Fruit fly (Drosophila melanogaster) whole organism, embryonic: ENCODE results near the gene Ance-2.

Source experiments
- Antp ChIP-seq: fragments of 200-800 bp; sonication (Bioruptor generic); optimal IDR thresholded peaks from 3 replicates; lab custom pipeline; 2016; ENCODE audit warnings: missing biosample characterization, missing genetic modification characterization
- Atf6 ChIP-seq: fragments of 200-800 bp; sonication (Bioruptor generic); IDR thresholded peaks from 2 replicates; pipeline ENCODE4 v1.3.6; 2022; ENCODE audit warnings: missing biosample characterization, missing genetic modification characterization
- Blimp-1 ChIP-seq: fragments of 200-800 bp; sonication (Bioruptor generic); optimal IDR thresholded peaks from 3 replicates; lab custom pipeline; 2018; ENCODE audit warnings: missing biosample characterization, missing genetic modification characterization, mild to moderate bottlenecking, moderate library complexity, missing genetic modification reagents
- CG1024 ChIP-seq: fragments of 200-800 bp; sonication (Bioruptor generic); IDR thresholded peaks from 2 replicates; pipeline ENCODE4 v1.3.6; 2022; ENCODE audit warnings: missing biosample characterization, missing genetic modification characterization
- CG10267 ChIP-seq: fragments of 200-800 bp; sonication (Bioruptor generic); optimal IDR thresholded peaks from 2 replicates; lab custom pipeline; 2018; ENCODE audit warnings: missing biosample characterization, mild to moderate bottlenecking, missing genetic modification characterization, moderate library complexity
- CG10431 ChIP-seq: fragments of 200-800 bp; sonication (Bioruptor generic); optimal IDR thresholded peaks from 3 replicates; lab custom pipeline; 2018; ENCODE audit warnings: missing biosample characterization, mild to moderate bottlenecking, missing genetic modification characterization
- CG11085 ChIP-seq: fragments of 200-800 bp; sonication (Bioruptor generic); IDR thresholded peaks from 2 replicates; pipeline ENCODE4 v1.3.6; 2022; ENCODE audit warnings: missing biosample characterization, missing genetic modification characterization
- CG11456 ChIP-seq: fragments of 200-800 bp; sonication (Bioruptor generic); IDR thresholded peaks from 3 replicates; pipeline ENCODE4 v1.3.6; 2022; ENCODE audit warnings: missing biosample characterization, missing genetic modification characterization
- CG14860 ChIP-seq: fragments of 200-800 bp; sonication (Bioruptor generic); IDR thresholded peaks from 3 replicates; pipeline ENCODE4 v1.3.6; 2022; ENCODE audit warnings: missing biosample characterization, missing genetic modification characterization; ENCODE audit not compliant: partially characterized antibody
- CG1529 ChIP-seq: fragments of 200-800 bp; sonication (Bioruptor generic); optimal IDR thresholded peaks from 3 replicates; lab custom pipeline; 2018; ENCODE audit warnings: missing biosample characterization, missing genetic modification characterization
- CG16813 ChIP-seq: fragments of 200-800 bp; sonication (Bioruptor generic); IDR thresholded peaks from 3 replicates; pipeline ENCODE4 v1.3.6; 2022; ENCODE audit warnings: missing biosample characterization, missing genetic modification characterization; ENCODE audit not compliant: partially characterized antibody
- CG18262 ChIP-seq: fragments of 200-800 bp; optimal IDR thresholded peaks from 3 replicates; lab custom pipeline; 2019; ENCODE audit warnings: missing biosample characterization, mild to moderate bottlenecking, missing genetic modification characterization, moderate library complexity
- CG18476 ChIP-seq: fragments of 200-800 bp; sonication (Bioruptor generic); optimal IDR thresholded peaks from 2 replicates; lab custom pipeline; 2016; ENCODE audit warnings: missing biosample characterization, mild to moderate bottlenecking, missing genetic modification characterization
- CG32767 ChIP-seq: fragments of 200-800 bp; sonication (Bioruptor generic); IDR thresholded peaks from 2 replicates; pipeline ENCODE4 v1.3.6; 2022; ENCODE audit warnings: missing biosample characterization, missing genetic modification characterization
- CG43689 ChIP-seq: fragments of 200-800 bp; sonication (Bioruptor generic); IDR thresholded peaks from 2 replicates; pipeline ENCODE4 v1.3.6; 2022; ENCODE audit warnings: missing biosample characterization, missing genetic modification characterization
- CG6254 ChIP-seq: fragments of 200-800 bp; sonication (Bioruptor generic); optimal IDR thresholded peaks from 3 replicates; lab custom pipeline; 2017; ENCODE audit warnings: mild to moderate bottlenecking, missing biosample characterization, missing genetic modification reagents, missing genetic modification characterization
- CG6272 ChIP-seq: fragments of 200-800 bp; sonication (Bioruptor generic); IDR thresholded peaks from 2 replicates; pipeline ENCODE4 v1.3.6; 2022; ENCODE audit warnings: missing biosample characterization, missing genetic modification characterization
- CG6683 ChIP-seq: fragments of 200-800 bp; sonication (Bioruptor generic); optimal IDR thresholded peaks from 2 replicates; lab custom pipeline; 2017; ENCODE audit warnings: missing biosample characterization, mild to moderate bottlenecking, missing genetic modification characterization, missing genetic modification reagents
- CG7928 ChIP-seq: fragments of 200-800 bp; sonication (Bioruptor generic); optimal IDR thresholded peaks from 2 replicates; lab custom pipeline; 2017; ENCODE audit warnings: missing biosample characterization, mild to moderate bottlenecking, missing genetic modification characterization
- CG8924 ChIP-seq: fragments of 200-800 bp; optimal IDR thresholded peaks from 3 replicates; lab custom pipeline; 2019; ENCODE audit warnings: missing biosample characterization, mild to moderate bottlenecking, missing genetic modification characterization, moderate library complexity
- CG8944 ChIP-seq: fragments of 200-800 bp; sonication (Bioruptor generic); optimal IDR thresholded peaks from 3 replicates; lab custom pipeline; 2016; ENCODE audit warnings: missing biosample characterization, missing genetic modification characterization
- CrebB ChIP-seq: fragments of 200-800 bp; sonication (Bioruptor generic); optimal IDR thresholded peaks from 3 replicates; lab custom pipeline; 2018; ENCODE audit warnings: missing biosample characterization, mild to moderate bottlenecking, missing genetic modification characterization
- Dbx ChIP-seq: fragments of 200-800 bp; sonication (Bioruptor generic); IDR thresholded peaks from 3 replicates; pipeline ENCODE4 v1.3.6; 2022; ENCODE audit warnings: missing biosample characterization, missing genetic modification characterization
- Doc2 ChIP-seq: fragments of 200-800 bp; sonication (Bioruptor generic); IDR thresholded peaks from 2 replicates; pipeline ENCODE4 v1.3.6; 2022; ENCODE audit warnings: missing biosample characterization, missing genetic modification characterization
- E2f1 ChIP-seq: fragments of 200-800 bp; sonication (Bioruptor generic); IDR thresholded peaks from 2 replicates; pipeline ENCODE4 v1.3.6; 2022; ENCODE audit warnings: missing biosample characterization, missing genetic modification characterization
- H2.0 ChIP-seq: fragments of 200-800 bp; sonication (Bioruptor generic); IDR thresholded peaks from 2 replicates; pipeline ENCODE4 v1.3.6; 2022; ENCODE audit warnings: missing biosample characterization, missing genetic modification characterization
- Hand ChIP-seq: fragments of 200-800 bp; sonication (Bioruptor generic); optimal IDR thresholded peaks from 2 replicates; lab custom pipeline; 2017; ENCODE audit warnings: mild to moderate bottlenecking, missing biosample characterization, missing genetic modification reagents, missing genetic modification characterization
- Nf-YC ChIP-seq: fragments of 200-800 bp; optimal IDR thresholded peaks from 3 replicates; lab custom pipeline; 2019; ENCODE audit warnings: missing biosample characterization, mild to moderate bottlenecking, missing genetic modification characterization, moderate library complexity
- Taf1 ChIP-seq: fragments of 200-800 bp; sonication (Bioruptor generic); IDR thresholded peaks from 2 replicates; pipeline ENCODE4 v1.3.6; 2022; ENCODE audit warnings: missing biosample characterization, missing genetic modification characterization
- Vsx1 ChIP-seq: fragments of 200-800 bp; sonication (Bioruptor generic); optimal IDR thresholded peaks from 2 replicates; lab custom pipeline; 2017; ENCODE audit warnings: missing biosample characterization, mild to moderate bottlenecking, missing genetic modification characterization, missing genetic modification reagents
- ac ChIP-seq: fragments of 200-800 bp; sonication (Bioruptor generic); optimal IDR thresholded peaks from 3 replicates; lab custom pipeline; 2017; ENCODE audit warnings: missing biosample characterization, mild to moderate bottlenecking, missing genetic modification characterization
- bab2 ChIP-seq: fragments of 200-800 bp; sonication (Bioruptor generic); optimal IDR thresholded peaks from 2 replicates; lab custom pipeline; 2016; ENCODE audit warnings: missing biosample characterization, missing genetic modification characterization
- bowl ChIP-seq: fragments of 200-800 bp; sonication (Bioruptor generic); IDR thresholded peaks from 2 replicates; pipeline ENCODE4 v1.3.6; 2022; ENCODE audit warnings: missing biosample characterization, missing genetic modification characterization
- cad ChIP-seq: fragments of >200 bp; optimal IDR thresholded peaks from 2 replicates; lab custom pipeline; 2017; ENCODE audit warnings: missing biosample characterization, missing genetic modification characterization
- chn ChIP-seq: fragments of 200-800 bp; sonication (Bioruptor generic); optimal IDR thresholded peaks from 2 replicates; lab custom pipeline; 2016; ENCODE audit warnings: missing biosample characterization, missing genetic modification characterization
- croc ChIP-seq: fragments of 200-800 bp; sonication (Bioruptor generic); conservative IDR thresholded peaks from 3 replicates; pipeline ENCODE4 v1.3.6; 2022; ENCODE audit warnings: missing biosample characterization, missing genetic modification characterization
- crol ChIP-seq: fragments of 200-800 bp; sonication (Bioruptor generic); IDR thresholded peaks from 2 replicates; pipeline ENCODE4 v1.3.6; 2022; ENCODE audit warnings: missing biosample characterization, missing genetic modification characterization
- emc ChIP-seq: fragments of 200-800 bp; sonication (Bioruptor generic); optimal IDR thresholded peaks from 2 replicates; lab custom pipeline; 2016; ENCODE audit warnings: missing biosample characterization, missing genetic modification characterization
- ems ChIP-seq: fragments of 200-800 bp; sonication (Bioruptor generic); optimal IDR thresholded peaks from 3 replicates; lab custom pipeline; 2016; ENCODE audit warnings: missing biosample characterization, missing genetic modification characterization
- fd3F ChIP-seq: fragments of 200-800 bp; sonication (Bioruptor generic); optimal IDR thresholded peaks from 2 replicates; lab custom pipeline; 2018; ENCODE audit warnings: missing biosample characterization, mild to moderate bottlenecking, missing genetic modification characterization, moderate library complexity
- h ChIP-seq: fragments of >200 bp; optimal IDR thresholded peaks from 2 replicates; lab custom pipeline; 2017
- ham ChIP-seq: fragments of 200-800 bp; sonication (Bioruptor generic); IDR thresholded peaks from 2 replicates; pipeline ENCODE4 v1.3.6; 2022; ENCODE audit warnings: missing biosample characterization, missing genetic modification characterization
- kah ChIP-seq: fragments of 200-800 bp; sonication (Bioruptor generic); optimal IDR thresholded peaks from 2 replicates; lab custom pipeline; 2018; ENCODE audit warnings: missing biosample characterization, mild to moderate bottlenecking, missing genetic modification characterization
- klu ChIP-seq: fragments of 200-800 bp; sonication (Bioruptor generic); IDR thresholded peaks from 2 replicates; pipeline ENCODE4 v1.3.6; 2022; ENCODE audit warnings: missing biosample characterization, missing genetic modification characterization
- kni ChIP-seq: fragments of 200-800 bp; sonication (Bioruptor generic); optimal IDR thresholded peaks from 3 replicates; lab custom pipeline; 2017; ENCODE audit warnings: mild to moderate bottlenecking, missing biosample characterization, missing genetic modification reagents, missing genetic modification characterization
- mam ChIP-seq: fragments of 200-800 bp; sonication (Bioruptor generic); optimal IDR thresholded peaks from 3 replicates; lab custom pipeline; 2016; ENCODE audit warnings: missing biosample characterization, missing genetic modification characterization
- pita ChIP-seq: fragments of 200-800 bp; sonication (Bioruptor generic); optimal IDR thresholded peaks from 2 replicates; lab custom pipeline; 2017; ENCODE audit warnings: missing biosample characterization, mild to moderate bottlenecking, missing genetic modification characterization
- run ChIP-seq: fragments of 200-800 bp; sonication (Bioruptor generic); optimal IDR thresholded peaks from 3 replicates; lab custom pipeline; 2018; ENCODE audit warnings: missing biosample characterization, mild to moderate bottlenecking, missing genetic modification characterization
- so ChIP-seq: fragments of 200-800 bp; sonication (Bioruptor generic); IDR thresholded peaks from 3 replicates; pipeline ENCODE4 v1.3.6; 2022; ENCODE audit warnings: missing biosample characterization, missing genetic modification characterization
- ssp ChIP-seq: fragments of 200-800 bp; sonication (Bioruptor generic); IDR thresholded peaks from 2 replicates; pipeline ENCODE4 v1.3.6; 2022; ENCODE audit warnings: missing biosample characterization, missing genetic modification characterization
- zen ChIP-seq: fragments of 200-800 bp; sonication (Bioruptor generic); optimal IDR thresholded peaks from 3 replicates; lab custom pipeline; 2018; ENCODE audit warnings: missing biosample characterization, mild to moderate bottlenecking, missing genetic modification characterization, moderate library complexity

Gene Ance-2

dm6 chr2L:13904331-13904911 lies 4.7 kb upstream of the Ance-2 start, which contains the start of gene Smg5 (continued):
- TF ChIP-seq CG32767 (GFP tag; lab: Robert Waterston, UW) (peak; percentile 92), CG18262 (peak; percentile 81), ham (GFP tag; lab: Robert Waterston, UW) (peak; percentile 60; the same call in 1 of the 2 replicates), Nf-YC (tag; lab: Kevin White, UChicago) (peak; percentile 72), zen (peak; percentile 99), CG43689 (GFP tag; lab: Robert Waterston, UW) (peak; percentile 86), kni (GFP tag; lab: Kevin White, UChicago) (peak; percentile 64), CG1024 (GFP tag; lab: Robert Waterston, UW) (peak; percentile 92), fd3F (peak; percentile 87), ac (GFP tag; lab: Kevin White, UChicago) (peak; percentile 37), croc (GFP tag; lab: Robert Waterston, UW) (peak; percentile 95), ems (GFP tag; lab: Kevin White, UChicago) (peak; percentile 92), h (lab: Kevin White, UChicago) (no peak), emc (GFP tag; lab: Kevin White, UChicago) (peak; percentile 95), Hand (GFP tag; lab: Kevin White, UChicago) (no peak), Atf6 (GFP tag; lab: Robert Waterston, UW) (peak; percentile 96), chn (GFP tag; lab: Kevin White, UChicago) (peak; percentile 98), Vsx1 (no peak), cad (GFP tag; lab: Kevin White, UChicago) (no peak), CG6272 (GFP tag; lab: Robert Waterston, UW) (peak; percentile 95), crol (GFP tag; lab: Robert Waterston, UW) (peak; percentile 47), kah (GFP tag; lab: Kevin White, UChicago) (no peak), mam (peak; percentile 94), CG8944 (GFP tag; lab: Kevin White, UChicago) (peak; percentile 96), E2f1 (GFP tag; lab: Robert Waterston, UW) (peak; percentile 97), CG6254 (GFP tag; lab: Kevin White, UChicago) (no peak), bowl (GFP tag; lab: Robert Waterston, UW) (peak; percentile 82), Taf1 (GFP tag; lab: Robert Waterston, UW) (peak; percentile 76), Blimp-1 (peak; percentile 95), run (tag; lab: Kevin White, UChicago) (peak; percentile 24), so (GFP tag; lab: Robert Waterston, UW) (peak; percentile 91; the same call in 2 of the 3 replicates), CG11085 (GFP tag; lab: Robert Waterston, UW) (peak; percentile 88), pita (GFP tag; lab: Kevin White, UChicago) (no peak), CG8924 (tag; lab: Kevin White, UChicago) (peak; percentile 92), H2.0 (GFP tag; lab: Robert Waterston, UW) (peak; percentile 97), CG18476 (GFP tag; lab: Kevin White, UChicago) (peak; percentile 88), ssp (GFP tag; lab: Robert Waterston, UW) (peak; percentile 91), Doc2 (GFP tag; lab: Robert Waterston, UW) (peak; percentile 90), CG11456 (GFP tag; lab: Robert Waterston, UW) (peak; percentile 97), CG7928 (GFP tag; lab: Kevin White, UChicago) (peak; percentile 62), Antp (GFP tag; lab: Kevin White, UChicago) (peak; percentile 97), bab2 (peak; percentile 95), Dbx (GFP tag; lab: Robert Waterston, UW) (peak; percentile 98), CG6683 (GFP tag; lab: Kevin White, UChicago) (peak; percentile 20), CG10267 (peak; percentile 98), CG14860 (peak; percentile 97), CG10431 (GFP tag; lab: Kevin White, UChicago) (peak; percentile 24), CG16813 (peak; percentile 93), CrebB (tag; lab: Kevin White, UChicago) (peak; percentile 51), CG1529 (GFP tag; lab: Kevin White, UChicago) (peak; percentile 73), klu (GFP tag; lab: Robert Waterston, UW) (peak; percentile 92)
